Fruit fly (Drosophila melanogaster) whole organism, larva: Measurements from ENCODE around the gene ab.
A peak's percentile ranks its signal among the peaks of the same experiment; 100 is the strongest.

ENCODE experiments used
- noc ChIP-seq: fragments of 200-800 bp; sonication (Bioruptor generic); optimal IDR thresholded peaks from 3 replicates; lab custom pipeline; 2019; ENCODE audit warnings: missing biosample characterization, mild to moderate bottlenecking, missing genetic modification characterization, moderate library complexity

ab gene

dm6 chr2L:11210324-11210758 lies at the start of gene ab:
TSS of gene ab (plus strand) at chr2L:11210678.
- no peak for TF ChIP-seq noc (tag; lab: Kevin White, UChicago)

- no peak for TF ChIP-seq noc (tag; lab: Kevin White, UChicago)
Observed at dm6 chr2L:11167997-11168396, 42.5 kb upstream of the ab start.

DNA sequence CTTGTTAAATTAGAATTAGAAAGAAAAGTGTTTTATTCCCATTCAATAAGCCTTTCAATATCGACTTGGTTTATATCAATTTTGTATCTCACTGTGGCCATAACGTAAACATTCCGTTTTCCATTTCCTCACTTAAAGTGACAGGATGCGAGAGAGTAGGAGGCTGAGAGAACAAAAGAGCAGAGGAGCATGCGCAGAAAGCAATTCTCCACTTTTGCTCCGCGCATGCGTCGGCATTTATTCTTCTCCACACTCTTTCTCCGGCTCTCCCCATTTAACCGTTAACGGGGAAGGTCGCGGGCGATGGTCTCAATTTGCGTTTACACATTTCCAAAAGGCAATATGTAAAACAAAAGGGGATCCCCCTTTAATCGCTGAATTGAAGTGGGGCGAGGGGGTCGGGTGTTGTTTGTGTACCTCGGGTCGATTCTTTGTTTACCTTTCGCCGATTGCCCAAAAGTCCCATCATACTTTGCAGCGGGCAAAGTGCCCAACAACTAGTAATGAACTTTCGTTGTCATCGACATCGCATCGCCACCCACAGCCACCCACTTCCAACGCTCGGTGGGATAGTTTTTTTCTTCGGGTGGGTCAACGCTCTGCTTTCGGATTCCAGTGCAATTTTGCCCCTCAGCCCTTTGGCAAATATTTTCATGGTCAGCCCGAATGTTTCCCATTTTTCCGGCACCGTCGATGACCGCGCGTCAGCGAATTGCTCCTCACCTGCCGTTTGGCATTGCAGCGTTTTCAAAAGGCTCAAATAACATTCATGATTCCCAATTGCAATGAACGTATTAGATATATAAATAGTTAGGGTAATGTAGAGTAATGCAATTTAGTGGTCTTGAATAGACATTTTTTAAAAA lies 41.6 kb upstream of the ab start:
- TF ChIP-seq noc (tag; lab: Kevin White, UChicago), result no peak

dm6 chr2L:11169904-11170303 lies 40.6 kb upstream of the ab start:
- TF ChIP-seq noc (tag; lab: Kevin White, UChicago), result no peak

dm6 chr2L:11170549-11170948 lies 39.9 kb upstream of the ab start:
- no peak for TF ChIP-seq noc (tag; lab: Kevin White, UChicago)

DNA sequence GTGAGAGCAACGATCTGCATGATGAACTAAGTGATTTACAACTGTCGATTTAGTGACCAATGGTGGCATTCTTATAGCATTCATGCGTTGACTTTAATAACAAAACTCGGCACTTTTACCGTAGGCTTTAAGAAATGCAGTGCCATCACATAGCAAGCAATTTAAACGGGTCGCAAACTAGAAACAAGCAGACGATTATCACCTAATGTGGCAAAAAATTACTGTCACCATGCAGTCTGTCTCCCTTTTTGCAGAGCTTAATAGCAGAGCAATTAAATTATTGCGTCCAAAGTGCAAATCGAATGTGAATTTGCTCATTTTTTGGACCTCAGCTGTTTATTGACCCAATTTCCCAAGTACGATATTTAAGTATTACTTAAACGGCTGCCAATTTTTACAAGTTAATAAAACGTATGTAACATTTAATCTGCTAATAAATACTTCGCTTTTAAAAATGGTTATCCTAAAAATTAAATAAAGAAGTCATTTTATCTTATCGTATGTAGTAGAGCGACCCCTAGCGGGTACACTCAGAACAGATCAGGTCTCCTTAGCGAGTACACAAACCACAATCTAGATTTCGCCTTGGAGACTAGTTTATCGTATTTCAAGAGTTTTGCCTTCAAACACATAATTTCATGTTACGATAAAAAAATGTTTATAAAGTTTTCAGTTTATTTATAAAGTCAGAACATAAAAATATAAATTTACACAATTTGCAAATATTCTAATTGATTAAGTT lies 38.7 kb upstream of the ab start, which contains the start of gene Vm32E:
TSS of gene Vm32E (minus strand) at position 51 of the 742 bp plus-strand sequence.
- no peak for TF ChIP-seq noc (tag; lab: Kevin White, UChicago)

DNA sequence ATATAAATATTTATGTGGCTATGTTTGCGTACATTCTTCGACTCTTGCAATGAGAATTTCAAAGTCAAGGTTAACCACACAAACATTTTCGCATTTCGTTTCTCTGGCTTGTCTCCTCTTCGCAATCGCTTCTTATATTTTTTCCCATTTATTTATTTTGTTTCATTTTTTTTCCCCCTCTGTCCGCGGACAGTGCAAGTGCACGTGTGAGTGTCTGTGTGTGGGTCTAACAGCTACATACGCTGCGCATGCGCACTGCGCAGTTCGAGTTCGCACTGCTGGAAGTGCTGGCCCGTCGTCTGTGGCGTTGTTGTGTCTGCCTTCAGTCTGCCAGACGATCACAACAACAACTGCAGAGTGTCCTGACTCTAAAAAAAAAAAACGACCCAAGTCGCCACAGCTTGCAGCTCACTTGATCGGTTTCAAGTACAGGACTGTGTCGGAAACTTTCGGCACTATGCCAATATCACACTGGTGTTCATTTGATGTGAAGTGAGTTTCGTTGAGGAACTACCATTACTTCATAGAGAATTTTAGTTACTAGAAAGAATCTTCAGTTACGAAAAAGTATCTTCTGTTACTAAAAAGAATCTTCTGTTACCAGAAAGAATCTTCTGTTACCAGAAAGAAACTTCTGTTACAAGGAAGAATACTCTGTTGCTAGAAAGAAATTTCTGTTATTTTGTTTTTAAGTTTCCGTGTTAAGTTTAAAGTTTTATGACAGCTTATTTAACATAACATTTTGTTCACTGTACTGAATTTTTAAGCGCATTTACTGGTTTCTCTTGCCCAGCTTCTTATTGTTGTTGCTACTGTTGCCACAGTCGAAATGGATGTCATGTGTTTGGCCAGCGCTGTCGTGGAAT lies 34.9 kb upstream of the ab start:
- TF ChIP-seq noc (tag; lab: Kevin White, UChicago), result no peak

DNA sequence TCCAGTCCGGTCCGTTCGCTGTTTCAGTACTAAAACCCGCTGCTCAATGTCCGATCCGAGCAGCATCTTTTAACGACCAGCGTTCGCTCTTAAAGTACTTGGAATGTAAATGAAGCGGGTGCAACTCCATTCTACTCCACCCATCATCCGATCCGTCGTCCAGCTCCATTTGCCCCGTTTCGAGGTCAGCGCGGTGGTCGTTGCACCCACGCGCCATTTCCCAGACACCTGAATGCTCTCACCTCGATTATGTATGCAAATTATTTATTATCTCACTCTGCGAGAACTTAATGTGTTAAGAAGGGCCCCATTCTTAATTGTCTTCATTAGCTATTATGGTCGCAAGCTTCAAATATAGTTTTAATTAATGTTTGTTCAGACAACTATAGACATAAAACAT lies 32.1 kb upstream of the ab start:
- TF ChIP-seq noc (tag; lab: Kevin White, UChicago), result no peak

- TF ChIP-seq noc (tag; lab: Kevin White, UChicago), result no peak
Observed at dm6 chr2L:11178826-11179391, 31.6 kb upstream of the ab start, which contains the start of gene Boh2. TSS of gene Boh2 (plus strand) at chr2L:11179032.

DNA sequence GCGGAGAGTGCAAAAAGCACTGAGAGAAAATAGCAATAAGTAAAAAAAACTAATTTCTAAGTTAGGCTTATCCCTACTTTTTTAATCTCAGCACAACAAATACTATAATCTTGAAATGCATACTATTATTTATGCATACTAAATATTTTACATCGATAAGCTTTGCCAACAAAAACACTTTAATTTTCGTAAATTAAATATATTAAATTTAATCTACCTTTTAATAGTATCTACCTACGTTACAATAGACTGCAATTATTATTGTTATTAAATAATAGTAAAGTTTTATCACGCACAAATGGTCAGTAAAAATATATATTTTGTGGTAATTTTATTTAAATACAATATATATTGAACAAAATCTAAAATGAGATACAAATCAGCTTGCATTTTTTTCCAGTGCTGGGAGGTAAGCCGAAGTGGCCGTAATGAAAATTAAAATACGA lies 28.3 kb upstream of the ab start:
- no peak for TF ChIP-seq noc (tag; lab: Kevin White, UChicago)

- no peak for TF ChIP-seq noc (tag; lab: Kevin White, UChicago)
Observed at dm6 chr2L:11182610-11183243, 27.8 kb upstream of the ab start.

DNA sequence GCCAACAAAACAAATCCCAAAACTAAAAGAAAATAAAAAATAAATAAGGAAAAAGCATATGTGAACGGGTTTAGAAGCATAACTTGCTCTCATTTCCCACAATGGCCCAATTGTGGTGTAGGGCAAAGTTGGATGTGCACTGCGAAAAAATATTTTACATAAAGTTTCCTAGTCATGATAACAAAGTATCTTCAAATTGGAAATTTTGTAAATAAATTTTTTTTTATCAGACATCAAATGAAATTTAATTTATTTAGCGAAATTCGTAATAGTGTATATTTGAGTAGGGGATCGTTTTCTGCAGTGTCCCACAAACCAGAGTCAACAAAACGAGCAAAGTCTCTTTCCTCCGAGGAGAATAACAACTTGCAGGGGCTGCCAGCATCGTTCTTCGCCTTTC lies 26.3 kb upstream of the ab start:
- no peak for TF ChIP-seq noc (tag; lab: Kevin White, UChicago)

dm6 chr2L:11188395-11189115 lies 21.9 kb upstream of the ab start:
- no peak for TF ChIP-seq noc (tag; lab: Kevin White, UChicago)

dm6 chr2L:11189116-11189449 lies 21.4 kb upstream of the ab start:
- TF ChIP-seq noc (tag; lab: Kevin White, UChicago), result peak; percentile 1
